Worm (Caenorhabditis elegans) whole organism, late embryonic: ENCODE measurements around the gene str-227.

Experiments
- ama-1 ChIP-seq: fragments of 150-350 bp; optimal IDR thresholded peaks from 2 replicates; lab custom pipeline; 2014
- ceh-22 ChIP-seq: sonication (generic microtip); optimal IDR thresholded peaks from 2 replicates; lab custom pipeline; 2017; ENCODE audit warnings: missing biosample characterization, missing genetic modification characterization
- ceh-6 ChIP-seq: fragments of 200-800 bp; sonication (Bioruptor generic); optimal IDR thresholded peaks from 2 replicates; lab custom pipeline; 2018; ENCODE audit warnings: mild to moderate bottlenecking, missing genetic modification characterization, missing compliant biosample characterization
- dve-1 ChIP-seq: sonication (generic microtip); optimal IDR thresholded peaks from 2 replicates; lab custom pipeline; 2017; ENCODE audit warnings: antibody characterized with exemption, mild to moderate bottlenecking, missing genetic modification characterization, missing compliant biosample characterization
- elt-2 ChIP-seq: sonication (generic microtip); optimal IDR thresholded peaks from 2 replicates; lab custom pipeline; 2016; ENCODE audit warnings: missing genetic modification reagents, missing genetic modification characterization, missing compliant biosample characterization
- eyg-1 ChIP-seq: sonication (generic microtip); optimal IDR thresholded peaks from 2 replicates; lab custom pipeline; 2016; ENCODE audit warnings: missing genotype, missing genetic modification characterization, missing compliant biosample characterization
- hlh-8 ChIP-seq: sonication (generic microtip); optimal IDR thresholded peaks from 2 replicates; lab custom pipeline; 2016; ENCODE audit warnings: missing genotype, missing genetic modification characterization, missing compliant biosample characterization
- pha-4 ChIP-seq: fragments of 150-350 bp; optimal IDR thresholded peaks from 2 replicates; lab custom pipeline; 2018; ENCODE audit warnings: missing biosample characterization, missing genetic modification reagents, missing genetic modification characterization
- ttx-3 ChIP-seq: sonication (generic microtip); optimal IDR thresholded peaks from 2 replicates; lab custom pipeline; 2016; ENCODE audit warnings: missing genetic modification reagents, missing genetic modification characterization, missing compliant biosample characterization

DNA sequence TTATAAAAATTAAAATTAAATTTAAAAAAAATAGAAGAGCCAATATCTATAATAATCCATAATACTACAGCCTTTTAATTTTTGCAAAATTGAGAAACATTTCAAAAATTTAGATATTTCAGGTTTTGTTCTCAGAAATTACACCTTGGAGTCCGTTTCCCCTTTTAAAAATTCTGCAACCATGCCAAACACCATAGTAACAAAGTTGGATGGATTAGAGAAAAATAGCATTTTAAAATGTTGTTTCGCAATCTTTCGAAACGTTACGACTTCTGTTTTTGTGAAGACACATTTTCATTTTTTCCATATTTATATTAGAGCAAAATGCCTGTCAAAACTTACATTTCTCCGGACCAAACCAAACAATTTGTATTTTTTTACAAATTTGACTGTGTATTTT lies 7.0 kb downstream of the str-227 start, which contains the start of gene T24A6.7:
- TF ChIP-seq ama-1 (no peak), dve-1 (no peak), ceh-6 (GFP tag; lab: Kevin White, UChicago) (no peak), elt-2 (no peak), ceh-22 (tag; lab: Kevin White, UChicago) (no peak), pha-4 (no peak), ttx-3 (tag; lab: Kevin White, UChicago) (no peak), eyg-1 (tag; lab: Kevin White, UChicago) (no peak), hlh-8 (tag; lab: Kevin White, UChicago) (no peak)
